Fruit fly (Drosophila melanogaster): ENCODE data around the gene CG15739.

Gene CG15739

dm6 chrX:11841702-11842378, 31.3 kb upstream of the CG15739 start (continued):
- peak; percentile 36; the same call in 1 of the 2 replicates for TF ChIP-seq vvl (GFP tag; IDR thresholded peaks at IDR 0.05)
- TF ChIP-seq lab (GFP tag; optimal IDR thresholded peaks at IDR 0.05): no peak
- TF ChIP-seq CG31441 (GFP tag; IDR thresholded peaks at IDR 0.05): peak; percentile 69
- peak; percentile 16 for TF ChIP-seq Oli (tag; optimal IDR thresholded peaks at IDR 0.05)
- TF ChIP-seq nmo (GFP tag; optimal IDR thresholded peaks at IDR 0.05): peak; percentile 43
- TF ChIP-seq CG8388 (GFP tag; optimal IDR thresholded peaks at IDR 0.05): peak; percentile 6
- TF ChIP-seq CG8924 (tag; optimal IDR thresholded peaks at IDR 0.05): peak; percentile 33
- peak; percentile 51 for TF ChIP-seq CG2678 (tag; optimal IDR thresholded peaks at IDR 0.05)
- TF ChIP-seq YL-1 (GFP tag; optimal IDR thresholded peaks at IDR 0.05): no peak
- peak; percentile 37 for TF ChIP-seq D19A (tag; optimal IDR thresholded peaks at IDR 0.05)
- TF ChIP-seq Sox102F (GFP tag; optimal IDR thresholded peaks at IDR 0.05): peak; percentile 70
- TF ChIP-seq Pdp1 (GFP tag; optimal IDR thresholded peaks at IDR 0.05): peak in 1 of 2 experiments; percentile 30
- peak; percentile 28 for TF ChIP-seq ATbp (GFP tag; optimal IDR thresholded peaks at IDR 0.05)
- TF ChIP-seq CoRest (tag; optimal IDR thresholded peaks at IDR 0.05): peak; percentile 35
- TF ChIP-seq CG15269 (tag; optimal IDR thresholded peaks at IDR 0.05): peak; percentile 13
- peak; percentile 42 for TF ChIP-seq CG2712 (tag; optimal IDR thresholded peaks at IDR 0.05)
- no peak for TF ChIP-seq cato (GFP tag; optimal IDR thresholded peaks at IDR 0.05; ENCODE audit: borderline replicate concordance)
- TF ChIP-seq sens (GFP tag): peak; percentile 73
- TF ChIP-seq Vsx1 (GFP tag; optimal IDR thresholded peaks at IDR 0.05): no peak
- no peak for TF ChIP-seq pros (GFP tag; optimal IDR thresholded peaks at IDR 0.05)
- no peak for TF ChIP-seq ab (GFP tag; optimal IDR thresholded peaks at IDR 0.05)
- no peak for TF ChIP-seq Jarid2 (GFP tag; optimal IDR thresholded peaks at IDR 0.05)
- TF ChIP-seq Hsf (GFP tag; optimal IDR thresholded peaks at IDR 0.05): no peak
- TF ChIP-seq tap (tag; optimal IDR thresholded peaks at IDR 0.05): peak; percentile 37
- no peak for TF ChIP-seq Deaf1 (tag; optimal IDR thresholded peaks at IDR 0.05)
- peak; percentile 68 for TF ChIP-seq CG11504 (tag; optimal IDR thresholded peaks at IDR 0.05)
- TF ChIP-seq Fer3 (tag; optimal IDR thresholded peaks at IDR 0.05): no peak
- TF ChIP-seq CG10462 (GFP tag; optimal IDR thresholded peaks at IDR 0.05): no peak
- TF ChIP-seq Hr78 (GFP tag; optimal IDR thresholded peaks at IDR 0.05): peak in 1 of 2 experiments; percentile 37
- TF ChIP-seq CG13424 (tag; optimal IDR thresholded peaks at IDR 0.05): peak; percentile 31
- TF ChIP-seq Asciz (GFP tag; optimal IDR thresholded peaks at IDR 0.05): peak; percentile 48
- TF ChIP-seq unpg (GFP tag; optimal IDR thresholded peaks at IDR 0.05): peak; percentile 22
- peak; percentile 32 for TF ChIP-seq CG7839 (tag; optimal IDR thresholded peaks at IDR 0.05)
- peak; percentile 7 for TF ChIP-seq CG10267 (tag; optimal IDR thresholded peaks at IDR 0.05)
- peak; percentile 13 for TF ChIP-seq CG10979 (tag; optimal IDR thresholded peaks at IDR 0.05)
- TF ChIP-seq dmrt99B (tag; optimal IDR thresholded peaks at IDR 0.05): peak; percentile 71
- TF ChIP-seq Sox100B (GFP tag; optimal IDR thresholded peaks at IDR 0.05): peak; percentile 62
- TF ChIP-seq ham (GFP tag; IDR thresholded peaks at IDR 0.05): no peak
- TF ChIP-seq Ssrp (tag; optimal IDR thresholded peaks at IDR 0.05): peak; percentile 18
- peak; percentile 66 for TF ChIP-seq gem (tag; optimal IDR thresholded peaks at IDR 0.05)
- peak; percentile 7 for TF ChIP-seq CG17829 (tag; optimal IDR thresholded peaks at IDR 0.05)
- peak; percentile 44 for TF ChIP-seq CG12391 (tag; optimal IDR thresholded peaks at IDR 0.05)
- 0 out of 2 replicates have a peak, but pooled peaks have one; percentile 20 for TF ChIP-seq wor (GFP tag; IDR thresholded peaks at IDR 0.05)
- TF ChIP-seq slou (GFP tag; optimal IDR thresholded peaks at IDR 0.05): no peak
- TF ChIP-seq CG3995 (GFP tag; optimal IDR thresholded peaks at IDR 0.05): no peak
- TF ChIP-seq nerfin-1 (tag; optimal IDR thresholded peaks at IDR 0.05): peak; percentile 12
- peak; percentile 15 for TF ChIP-seq CG7556 (GFP tag; optimal IDR thresholded peaks at IDR 0.05)

Data from whole organism, embryonic.